Fruit fly (Drosophila melanogaster) whole organism, embryonic: ENCODE measurements around the gene CG5674.

Experiments
- Antp ChIP-seq: fragments of 200-800 bp; sonication (Bioruptor generic); optimal IDR thresholded peaks from 3 replicates; lab custom pipeline; 2016; ENCODE audit warnings: missing biosample characterization, missing genetic modification characterization
- CG1024 ChIP-seq: fragments of 200-800 bp; sonication (Bioruptor generic); IDR thresholded peaks from 2 replicates; pipeline ENCODE4 v1.3.6; 2022; ENCODE audit warnings: missing biosample characterization, missing genetic modification characterization
- CG10267 ChIP-seq: fragments of 200-800 bp; sonication (Bioruptor generic); optimal IDR thresholded peaks from 2 replicates; lab custom pipeline; 2018; ENCODE audit warnings: missing biosample characterization, mild to moderate bottlenecking, missing genetic modification characterization, moderate library complexity
- CG11504 ChIP-seq: fragments of 200-800 bp; sonication (Bioruptor generic); optimal IDR thresholded peaks from 3 replicates; lab custom pipeline; 2019; ENCODE audit warnings: missing biosample characterization, mild to moderate bottlenecking, missing genetic modification characterization, moderate library complexity
- CG12659 ChIP-seq: fragments of 200-800 bp; sonication (Bioruptor generic); optimal IDR thresholded peaks from 3 replicates; lab custom pipeline; 2017; ENCODE audit warnings: mild to moderate bottlenecking, missing biosample characterization, missing genetic modification reagents, missing genetic modification characterization
- CG13624 ChIP-seq: fragments of 200-800 bp; sonication (Bioruptor generic); optimal IDR thresholded peaks from 2 replicates; lab custom pipeline; 2016; ENCODE audit warnings: missing biosample characterization, missing genetic modification characterization
- CG14050 ChIP-seq: fragments of 200-800 bp; sonication (Bioruptor generic); IDR thresholded peaks from 3 replicates; pipeline ENCODE4 v1.3.6; 2022; ENCODE audit warnings: missing biosample characterization, missing genetic modification characterization
- CG15269 ChIP-seq: fragments of 200-800 bp; sonication (Bioruptor generic); optimal IDR thresholded peaks from 2 replicates; lab custom pipeline; 2018; ENCODE audit warnings: missing biosample characterization, mild to moderate bottlenecking, missing genetic modification characterization, moderate library complexity
- CG1603 ChIP-seq: fragments of 200-800 bp; sonication (Bioruptor generic); optimal IDR thresholded peaks from 2 replicates; lab custom pipeline; 2019; ENCODE audit warnings: missing biosample characterization, mild to moderate bottlenecking, missing genetic modification characterization, moderate library complexity
- CG17186 ChIP-seq: fragments of 200-800 bp; sonication (Bioruptor generic); optimal IDR thresholded peaks from 3 replicates; lab custom pipeline; 2017; ENCODE audit warnings: missing biosample characterization, missing genetic modification reagents, missing genetic modification characterization
- CG1792 ChIP-seq: fragments of 200-800 bp; sonication (Bioruptor generic); optimal IDR thresholded peaks from 2 replicates; lab custom pipeline; 2016; ENCODE audit warnings: missing biosample characterization, missing genetic modification characterization
- CG3281 ChIP-seq: fragments of 200-800 bp; sonication (Bioruptor generic); optimal IDR thresholded peaks from 3 replicates; lab custom pipeline; 2017; ENCODE audit warnings: missing biosample characterization, mild to moderate bottlenecking, missing genetic modification characterization
- CG5245 ChIP-seq: fragments of 200-800 bp; sonication (Bioruptor generic); optimal IDR thresholded peaks from 3 replicates; lab custom pipeline; 2016; ENCODE audit warnings: missing biosample characterization, missing genetic modification characterization
- CG6689 ChIP-seq: fragments of 200-800 bp; sonication (Bioruptor generic); IDR thresholded peaks from 2 replicates; pipeline ENCODE4 v1.3.6; 2022; ENCODE audit warnings: missing biosample characterization, missing genetic modification characterization
- CG7839 ChIP-seq: fragments of 200-800 bp; sonication (Bioruptor generic); optimal IDR thresholded peaks from 3 replicates; lab custom pipeline; 2018; ENCODE audit warnings: missing biosample characterization, mild to moderate bottlenecking, missing genetic modification characterization, moderate library complexity
- CG7963 ChIP-seq: fragments of 200-800 bp; sonication (Bioruptor generic); IDR thresholded peaks from 3 replicates; pipeline ENCODE4 v1.3.6; 2022; ENCODE audit warnings: missing biosample characterization, missing genetic modification characterization; ENCODE audit not compliant: partially characterized antibody
- CG8765 ChIP-seq: fragments of 200-800 bp; sonication (Bioruptor generic); IDR thresholded peaks from 2 replicates; pipeline ENCODE4 v1.3.6; 2022; ENCODE audit warnings: missing biosample characterization, missing genetic modification characterization
- CG9437 ChIP-seq: fragments of 200-800 bp; sonication (Bioruptor generic); optimal IDR thresholded peaks from 2 replicates; lab custom pipeline; 2018; ENCODE audit warnings: missing biosample characterization, mild to moderate bottlenecking, missing genetic modification characterization
- D19B ChIP-seq: fragments of 200-800 bp; sonication (Bioruptor generic); optimal IDR thresholded peaks from 2 replicates; lab custom pipeline; 2017; ENCODE audit warnings: missing biosample characterization, mild to moderate bottlenecking, missing genetic modification characterization
- Dad ChIP-seq: fragments of 200-800 bp; sonication (Bioruptor generic); optimal IDR thresholded peaks from 3 replicates; lab custom pipeline; 2016; ENCODE audit warnings: missing biosample characterization, missing genetic modification characterization
- Fer1 ChIP-seq: fragments of 200-800 bp; sonication (Bioruptor generic); optimal IDR thresholded peaks from 2 replicates; lab custom pipeline; 2017; ENCODE audit warnings: missing biosample characterization, mild to moderate bottlenecking, missing genetic modification characterization
- Fer2 ChIP-seq: fragments of 200-800 bp; sonication (Bioruptor generic); optimal IDR thresholded peaks from 2 replicates; lab custom pipeline; 2018; ENCODE audit warnings: missing biosample characterization, mild to moderate bottlenecking, missing genetic modification characterization, moderate library complexity
- Hr39 ChIP-seq: fragments of >200 bp; optimal IDR thresholded peaks from 2 replicates; lab custom pipeline; 2017
- Kr ChIP-seq: fragments of 200-800 bp; sonication (Bioruptor generic); optimal IDR thresholded peaks from 2 replicates; lab custom pipeline; 2017; ENCODE audit warnings: missing biosample characterization, mild to moderate bottlenecking, missing genetic modification characterization
- Lim3 ChIP-seq: fragments of 200-800 bp; sonication (Bioruptor generic); IDR thresholded peaks from 2 replicates; pipeline ENCODE4 v1.3.6; 2022; ENCODE audit warnings: missing biosample characterization, missing genetic modification characterization
- MESR4 ChIP-seq: fragments of 200-800 bp; sonication (Bioruptor generic); optimal IDR thresholded peaks from 2 replicates; lab custom pipeline; 2018; ENCODE audit warnings: missing biosample characterization, mild to moderate bottlenecking, missing genetic modification characterization, moderate library complexity
- Mes4 ChIP-seq: fragments of 200-800 bp; sonication (Bioruptor generic); optimal IDR thresholded peaks from 2 replicates; lab custom pipeline; 2016; ENCODE audit warnings: missing biosample characterization, missing genetic modification characterization
- NC2β ChIP-seq: fragments of 200-800 bp; sonication (Bioruptor generic); optimal IDR thresholded peaks from 2 replicates; lab custom pipeline; 2016; ENCODE audit warnings: missing biosample characterization, missing genetic modification characterization
- Nf-YA ChIP-seq: fragments of 200-800 bp; sonication (Bioruptor generic); IDR thresholded peaks from 2 replicates; pipeline ENCODE4 v1.3.6; 2022; ENCODE audit warnings: missing biosample characterization, missing genetic modification characterization
- Poxn ChIP-seq: fragments of 200-800 bp; sonication (Bioruptor generic); IDR thresholded peaks from 2 replicates; pipeline ENCODE4 v1.3.6; 2022; ENCODE audit warnings: missing biosample characterization, missing genetic modification characterization
- Six4 ChIP-seq: fragments of 200-800 bp; sonication (Bioruptor generic); optimal IDR thresholded peaks from 2 replicates; lab custom pipeline; 2016; ENCODE audit warnings: missing biosample characterization, missing genetic modification characterization
- Taf1 ChIP-seq: fragments of 200-800 bp; sonication (Bioruptor generic); IDR thresholded peaks from 2 replicates; pipeline ENCODE4 v1.3.6; 2022; ENCODE audit warnings: missing biosample characterization, missing genetic modification characterization
- Xrp1 ChIP-seq: fragments of 200-800 bp; sonication (Bioruptor generic); IDR thresholded peaks from 2 replicates; pipeline ENCODE4 v1.3.6; 2022; ENCODE audit warnings: missing biosample characterization, missing genetic modification characterization
- YL-1 ChIP-seq: fragments of 200-800 bp; sonication (Bioruptor generic); optimal IDR thresholded peaks from 3 replicates; lab custom pipeline; 2017; ENCODE audit warnings: missing biosample characterization, mild to moderate bottlenecking, missing genetic modification characterization
- ab ChIP-seq: fragments of 200-800 bp; sonication (Bioruptor generic); optimal IDR thresholded peaks from 2 replicates; lab custom pipeline; 2016; ENCODE audit warnings: missing biosample characterization, missing genetic modification characterization
- ase ChIP-seq: fragments of 200-800 bp; sonication (Bioruptor generic); IDR thresholded peaks from 3 replicates; pipeline ENCODE4 v1.3.6; 2022; ENCODE audit warnings: missing biosample characterization, missing genetic modification characterization
- cas ChIP-seq: fragments of 200-800 bp; sonication (Bioruptor generic); IDR thresholded peaks from 2 replicates; pipeline ENCODE4 v1.3.6; 2022; ENCODE audit warnings: missing biosample characterization, missing genetic modification characterization
- dmrt11E ChIP-seq: fragments of 200-800 bp; sonication (Bioruptor generic); optimal IDR thresholded peaks from 3 replicates; lab custom pipeline; 2018; ENCODE audit warnings: missing biosample characterization, mild to moderate bottlenecking, missing genetic modification characterization, moderate library complexity
- eyg ChIP-seq: fragments of 200-800 bp; sonication (Bioruptor generic); optimal IDR thresholded peaks from 3 replicates; lab custom pipeline; 2016; ENCODE audit warnings: missing biosample characterization, missing genetic modification characterization
- gce ChIP-seq: fragments of 200-800 bp; sonication (Bioruptor generic); IDR thresholded peaks from 3 replicates; pipeline ENCODE4 v1.3.6; 2022; ENCODE audit warnings: missing biosample characterization, missing genetic modification characterization
- gsb ChIP-seq: fragments of 200-800 bp; sonication (Bioruptor generic); IDR thresholded peaks from 2 replicates; pipeline ENCODE4 v1.3.6; 2022; ENCODE audit warnings: missing biosample characterization, missing genetic modification characterization
- her ChIP-seq: fragments of 200-800 bp; sonication (Bioruptor generic); optimal IDR thresholded peaks from 2 replicates; lab custom pipeline; 2016; ENCODE audit warnings: missing biosample characterization, missing genetic modification characterization
- lab ChIP-seq: fragments of 200-800 bp; sonication (Bioruptor generic); optimal IDR thresholded peaks from 3 replicates; lab custom pipeline; 2017; ENCODE audit warnings: missing biosample characterization, missing genetic modification characterization, mild to moderate bottlenecking, moderate library complexity, missing genetic modification reagents
- lola ChIP-seq, 3 experiments: fragments of >200 bp in 2 of 3; fragments of 200-800 bp in 1 of 3; sonication (Bioruptor generic) in 1 of 3; optimal IDR thresholded peaks; 2 replicates each; lab custom pipeline; 2017 to 2019; ENCODE audit warnings: missing biosample characterization in 3 of 3, missing genetic modification characterization in 3 of 3, mild to moderate bottlenecking in 1 of 3, moderate library complexity in 1 of 3
- pan ChIP-seq, 4 experiments: fragments of >200 bp in 3 of 4; fragments of 200-800 bp in 1 of 4; sonication (Bioruptor generic) in 1 of 4; optimal IDR thresholded peaks in 3 of 4; IDR thresholded peaks in 1 of 4; 2 replicates each; pipeline versions ENCODE4 v1.3.6 to Lab custom; 2017 to 2022; ENCODE audit warnings: missing biosample characterization in 2 of 4, missing genetic modification characterization in 2 of 4, mixed read lengths in 1 of 4
- phol ChIP-seq: fragments of 200-800 bp; sonication (Bioruptor generic); optimal IDR thresholded peaks from 3 replicates; lab custom pipeline; 2018; ENCODE audit warnings: missing biosample characterization, mild to moderate bottlenecking, missing genetic modification characterization, moderate library complexity
- ranshi ChIP-seq: fragments of 200-800 bp; sonication (Bioruptor generic); IDR thresholded peaks from 2 replicates; pipeline ENCODE4 v1.3.6; 2022; ENCODE audit warnings: missing biosample characterization, missing genetic modification characterization
- row ChIP-seq: fragments of 200-800 bp; sonication (Bioruptor generic); IDR thresholded peaks from 3 replicates; pipeline ENCODE4 v1.3.6; 2022; ENCODE audit warnings: missing biosample characterization, missing genetic modification characterization
- run ChIP-seq: fragments of 200-800 bp; sonication (Bioruptor generic); optimal IDR thresholded peaks from 3 replicates; lab custom pipeline; 2018; ENCODE audit warnings: missing biosample characterization, mild to moderate bottlenecking, missing genetic modification characterization
- schlank ChIP-seq: fragments of 200-800 bp; sonication (Bioruptor generic); optimal IDR thresholded peaks from 2 replicates; lab custom pipeline; 2018; ENCODE audit warnings: missing biosample characterization, mild to moderate bottlenecking, missing genetic modification characterization
- usp ChIP-seq: fragments of >200 bp; optimal IDR thresholded peaks from 2 replicates; lab custom pipeline; 2017; ENCODE audit warnings: missing biosample characterization, missing genetic modification characterization
- vnd ChIP-seq: fragments of 200-800 bp; sonication (Bioruptor generic); IDR thresholded peaks from 3 replicates; pipeline ENCODE4 v1.3.6; 2022; ENCODE audit warnings: missing biosample characterization, missing genetic modification characterization; ENCODE audit not compliant: partially characterized antibody

The CG5674 gene

DNA sequence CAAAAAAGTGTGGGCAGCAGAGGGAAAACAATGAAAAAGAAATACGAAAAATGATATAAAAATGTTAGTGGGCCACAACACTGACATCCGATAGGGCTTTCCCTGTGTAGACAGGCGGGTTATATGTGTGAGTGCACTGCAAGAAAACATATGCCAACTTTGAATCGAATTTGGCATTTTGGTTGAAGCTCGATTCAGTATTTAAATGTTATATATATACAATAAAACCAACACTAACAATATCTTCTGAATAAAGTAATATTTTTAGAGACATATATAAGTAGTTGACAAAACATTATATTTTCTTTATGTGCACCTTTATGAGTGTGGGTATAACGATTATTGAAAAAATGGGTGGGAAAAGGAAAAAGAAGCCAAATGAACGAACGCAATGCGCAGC is 41.7 kb upstream of the CG5674 start (continued):
- TF ChIP-seq CG8765: no peak
- TF ChIP-seq YL-1 (GFP tag; lab: Kevin White, UChicago): no peak
- TF ChIP-seq Xrp1 (GFP tag; lab: Robert Waterston, UW): no peak
- TF ChIP-seq CG3281 (GFP tag; lab: Kevin White, UChicago): peak; percentile 10
- TF ChIP-seq Taf1: no peak
- no peak for TF ChIP-seq Six4 (GFP tag; lab: Kevin White, UChicago)
- no peak for TF ChIP-seq schlank
- no peak for TF ChIP-seq CG13624
- no peak for TF ChIP-seq vnd (GFP tag; lab: Robert Waterston, UW)
- TF ChIP-seq ab (GFP tag; lab: Kevin White, UChicago): no peak
- no peak for TF ChIP-seq gce (GFP tag; lab: Robert Waterston, UW)
- TF ChIP-seq run (tag; lab: Kevin White, UChicago): no peak
- TF ChIP-seq CG7963 (GFP tag; lab: Robert Waterston, UW): no peak
- TF ChIP-seq CG5245 (GFP tag; lab: Kevin White, UChicago): no peak
- TF ChIP-seq Nf-YA (GFP tag; lab: Robert Waterston, UW): no peak
- TF ChIP-seq Fer2 (tag; lab: Kevin White, UChicago): no peak
- TF ChIP-seq D19B: no peak
- no peak for TF ChIP-seq Antp
- TF ChIP-seq CG11504 (tag; lab: Kevin White, UChicago): peak; percentile 59
- TF ChIP-seq MESR4 (GFP tag; lab: Kevin White, UChicago): no peak
- no peak for TF ChIP-seq cas
- TF ChIP-seq CG1603: peak; percentile 40
- TF ChIP-seq pan (optimal IDR thresholded peaks at IDR 0.05; lab: Kevin White, UChicago): no peak
- no peak for TF ChIP-seq pan (GFP tag; optimal IDR thresholded peaks at IDR 0.05 in 1 of 2, IDR thresholded peaks at IDR 0.05 in 1 of 2)
- TF ChIP-seq Hr39 (lab: Kevin White, UChicago): no peak
- TF ChIP-seq row (GFP tag; lab: Robert Waterston, UW): no peak; the same call in 2 of the 3 replicates
- no peak for TF ChIP-seq CG9437 (GFP tag; lab: Kevin White, UChicago)
- TF ChIP-seq CG7839: peak; percentile 35
- no peak for TF ChIP-seq Poxn
- TF ChIP-seq dmrt11E: no peak
- no peak for TF ChIP-seq gsb
- TF ChIP-seq CG1792: no peak
- peak; percentile 26; the same call in 1 of the 2 replicates for TF ChIP-seq ranshi
- no peak for TF ChIP-seq ase (GFP tag; lab: Robert Waterston, UW)
- 0 out of 3 replicates have a peak, but pooled peaks have one; percentile 8 for TF ChIP-seq CG14050
- no peak for TF ChIP-seq CG17186 (GFP tag; lab: Kevin White, UChicago)
- TF ChIP-seq her: no peak
- TF ChIP-seq eyg (GFP tag; lab: Kevin White, UChicago): no peak
- no peak for TF ChIP-seq usp (GFP tag; lab: Kevin White, UChicago)
- no peak for TF ChIP-seq CG12659
- TF ChIP-seq lola (GFP tag; optimal IDR thresholded peaks at IDR 0.05; lab: Kevin White, UChicago): no peak
- TF ChIP-seq NC2β: no peak
- TF ChIP-seq Mes4: no peak
- TF ChIP-seq CG10267 (tag; lab: Kevin White, UChicago): no peak
- TF ChIP-seq lab (GFP tag; lab: Kevin White, UChicago): peak; percentile 63
- TF ChIP-seq phol: no peak
- no peak for TF ChIP-seq CG1024 (GFP tag; lab: Robert Waterston, UW)
- TF ChIP-seq CG6689 (GFP tag; lab: Robert Waterston, UW): 0 out of 2 replicates have a peak, but pooled peaks have one; percentile 19
- TF ChIP-seq Dad (GFP tag; lab: Kevin White, UChicago): no peak
- TF ChIP-seq Fer1 (GFP tag; lab: Kevin White, UChicago): no peak
- no peak for TF ChIP-seq Lim3 (GFP tag; lab: Robert Waterston, UW)
- TF ChIP-seq CG15269 (tag; lab: Kevin White, UChicago): peak; percentile 14
- no peak for TF ChIP-seq Kr (GFP tag; lab: Kevin White, UChicago)
